Worm (Caenorhabditis elegans) whole organism, young adult: Measurements from ENCODE around the gene srbc-10.

ENCODE experiments used
- B0035.1 ChIP-seq: sonication (generic microtip); optimal IDR thresholded peaks from 2 replicates; lab custom pipeline; 2016; ENCODE audit warnings: missing genetic modification characterization, mild to moderate bottlenecking, missing compliant biosample characterization, missing genotype, missing genetic modification reagents
- B0336.3 ChIP-seq: fragments of 200-800 bp; sonication (Bioruptor generic); IDR thresholded peaks from 2 replicates; pipeline ENCODE4 v1.3.6; 2022; ENCODE audit warnings: missing genetic modification characterization, missing compliant biosample characterization
- F10E7.11 ChIP-seq: sonication (generic microtip); optimal IDR thresholded peaks from 2 replicates; lab custom pipeline; 2017; ENCODE audit warnings: mild to moderate bottlenecking, missing genetic modification characterization, moderate library complexity, missing compliant biosample characterization
- F39B2.1 ChIP-seq: fragments of 200-800 bp; sonication (Bioruptor generic); IDR thresholded peaks from 2 replicates; pipeline ENCODE4 v1.3.6; 2022; ENCODE audit warnings: missing genetic modification reagents, missing genetic modification characterization, missing compliant biosample characterization
- F49E8.2 ChIP-seq: sonication (generic microtip); optimal IDR thresholded peaks from 3 replicates; lab custom pipeline; 2017; ENCODE audit warnings: missing genetic modification characterization, mild to moderate bottlenecking, missing compliant biosample characterization, antibody characterized with exemption, moderate library complexity; ENCODE audit not compliant: insufficient read depth
- F55B11.4 ChIP-seq: sonication (generic microtip); optimal IDR thresholded peaks from 2 replicates; lab custom pipeline; 2016; ENCODE audit warnings: missing compliant biosample characterization, missing genetic modification characterization, borderline replicate concordance; ENCODE audit not compliant: insufficient read depth
- F57A8.1 ChIP-seq: fragments of 200-800 bp; sonication (Bioruptor generic); optimal IDR thresholded peaks from 2 replicates; lab custom pipeline; 2018; ENCODE audit warnings: mild to moderate bottlenecking, missing genetic modification characterization, moderate library complexity, missing compliant biosample characterization
- K11D2.4 ChIP-seq: fragments of 200-800 bp; sonication (Bioruptor generic); IDR thresholded peaks from 2 replicates; pipeline ENCODE4 v1.3.6; 2022; ENCODE audit warnings: missing genetic modification reagents, missing genetic modification characterization, missing compliant biosample characterization
- K12H6.12 ChIP-seq: fragments of 200-800 bp; sonication (Bioruptor generic); optimal IDR thresholded peaks from 2 replicates; lab custom pipeline; 2018; ENCODE audit warnings: mild to moderate bottlenecking, missing genetic modification characterization, missing compliant biosample characterization
- T07F8.4 ChIP-seq: sonication (generic microtip); optimal IDR thresholded peaks from 2 replicates; lab custom pipeline; 2016; ENCODE audit warnings: mild to moderate bottlenecking, missing genetic modification characterization, moderate library complexity, missing compliant biosample characterization
- T26A5.8 ChIP-seq: sonication (generic microtip); optimal IDR thresholded peaks from 2 replicates; lab custom pipeline; 2016; ENCODE audit warnings: missing genetic modification characterization, missing compliant biosample characterization
- Y53F4B.3 ChIP-seq: fragments of 200-800 bp; sonication (Bioruptor generic); IDR thresholded peaks from 2 replicates; pipeline ENCODE4 v1.3.6; 2022; ENCODE audit warnings: missing genetic modification reagents, missing genetic modification characterization, missing compliant biosample characterization
- akir-1 ChIP-seq: fragments of 200-800 bp; sonication (Bioruptor generic); optimal IDR thresholded peaks from 2 replicates; lab custom pipeline; 2018; ENCODE audit warnings: mild to moderate bottlenecking, missing genetic modification characterization, moderate library complexity, missing compliant biosample characterization
- ama-1 ChIP-seq, 3 experiments: fragments of 150-350 bp in 1 of 3; sonication (generic microtip) in 2 of 3; optimal IDR thresholded peaks; 2 replicates each; lab custom pipeline; 2014 to 2018; ENCODE audit warnings: missing biosample characterization in 2 of 3, missing genetic modification characterization in 2 of 3, missing genetic modification reagents in 2 of 3
- bed-2 ChIP-seq: fragments of 200-800 bp; sonication (Bioruptor generic); IDR thresholded peaks from 2 replicates; pipeline ENCODE4 v1.3.6; 2022; ENCODE audit warnings: missing genetic modification reagents, missing genetic modification characterization, missing compliant biosample characterization
- cebp-2 ChIP-seq: fragments of 200-800 bp; sonication (Bioruptor generic); IDR thresholded peaks from 2 replicates; pipeline ENCODE4 v1.3.6; 2022; ENCODE audit warnings: missing genetic modification characterization, missing compliant biosample characterization
- ceh-100 ChIP-seq: fragments of 200-800 bp; sonication (Bioruptor generic); IDR thresholded peaks from 2 replicates; pipeline ENCODE4 v1.3.6; 2022; ENCODE audit warnings: missing genetic modification reagents, missing genetic modification characterization, missing compliant biosample characterization
- ceh-27 ChIP-seq: fragments of 200-800 bp; sonication (Bioruptor generic); optimal IDR thresholded peaks from 2 replicates; lab custom pipeline; 2018; ENCODE audit warnings: mild to moderate bottlenecking, missing genetic modification characterization, moderate library complexity, missing compliant biosample characterization
- dox-1 ChIP-seq: fragments of 200-800 bp; sonication (Bioruptor generic); IDR thresholded peaks from 2 replicates; pipeline ENCODE4 v1.3.6; 2022; ENCODE audit warnings: missing genetic modification reagents, missing genetic modification characterization, missing compliant biosample characterization
- egl-44 ChIP-seq: fragments of 200-800 bp; sonication (Bioruptor generic); IDR thresholded peaks from 2 replicates; pipeline ENCODE4 v1.3.6; 2022; ENCODE audit warnings: missing genetic modification reagents, missing genetic modification characterization, missing compliant biosample characterization
- ets-4 ChIP-seq: fragments of 200-800 bp; sonication (Bioruptor generic); optimal IDR thresholded peaks from 2 replicates; lab custom pipeline; 2018; ENCODE audit warnings: mild to moderate bottlenecking, missing genetic modification characterization, missing compliant biosample characterization
- hrde-1 ChIP-seq: sonication (generic microtip); optimal IDR thresholded peaks from 2 replicates; lab custom pipeline; 2016; ENCODE audit warnings: missing genetic modification characterization, mild to moderate bottlenecking, missing compliant biosample characterization, moderate library complexity, missing genotype, missing genetic modification reagents, borderline replicate concordance
- let-526 ChIP-seq: fragments of 200-800 bp; sonication (Bioruptor generic); IDR thresholded peaks from 2 replicates; pipeline ENCODE4 v1.3.6; 2022; ENCODE audit warnings: missing genetic modification reagents, missing genetic modification characterization, missing compliant biosample characterization
- lin-26 ChIP-seq: fragments of 200-800 bp; sonication (Bioruptor generic); IDR thresholded peaks from 2 replicates; pipeline ENCODE4 v1.3.6; 2022; ENCODE audit warnings: missing genetic modification reagents, missing genetic modification characterization, missing compliant biosample characterization
- lin-40 ChIP-seq: sonication (generic microtip); optimal IDR thresholded peaks from 2 replicates; lab custom pipeline; 2016; ENCODE audit warnings: missing genetic modification characterization, mild to moderate bottlenecking, missing compliant biosample characterization, missing genotype, missing genetic modification reagents
- lsy-27 ChIP-seq: sonication (generic microtip); optimal IDR thresholded peaks from 2 replicates; lab custom pipeline; 2017; ENCODE audit warnings: missing genetic modification characterization, mild to moderate bottlenecking, missing compliant biosample characterization, antibody characterized with exemption, missing genotype, borderline replicate concordance; ENCODE audit not compliant: insufficient read depth
- mxl-1 ChIP-seq: sonication (generic microtip); optimal IDR thresholded peaks from 2 replicates; lab custom pipeline; 2016; ENCODE audit warnings: missing genetic modification characterization, missing compliant biosample characterization
- nfyb-1 ChIP-seq: fragments of 200-800 bp; sonication (Bioruptor generic); IDR thresholded peaks from 2 replicates; pipeline ENCODE4 v1.3.6; 2022; ENCODE audit warnings: missing genetic modification reagents, missing genetic modification characterization, missing compliant biosample characterization
- nhr-90 ChIP-seq: sonication (generic microtip); optimal IDR thresholded peaks from 2 replicates; lab custom pipeline; 2016; ENCODE audit warnings: missing genotype, mild to moderate bottlenecking, missing genetic modification characterization, missing compliant biosample characterization
- repo-1 ChIP-seq: sonication (generic microtip); optimal IDR thresholded peaks from 2 replicates; lab custom pipeline; 2017; ENCODE audit warnings: mild to moderate bottlenecking, missing genetic modification characterization, missing compliant biosample characterization
- sdz-38 ChIP-seq: sonication (generic microtip); optimal IDR thresholded peaks from 2 replicates; lab custom pipeline; 2016; ENCODE audit warnings: missing genotype, missing genetic modification characterization, missing compliant biosample characterization
- tbx-9 ChIP-seq: sonication (generic microtip); optimal IDR thresholded peaks from 2 replicates; lab custom pipeline; 2016; ENCODE audit warnings: borderline replicate concordance, missing genetic modification characterization, inconsistent platforms, missing compliant biosample characterization
- unc-130 ChIP-seq: sonication (generic microtip); optimal IDR thresholded peaks from 2 replicates; lab custom pipeline; 2016; ENCODE audit warnings: missing genetic modification reagents, missing genetic modification characterization, missing compliant biosample characterization
- zfh-2 ChIP-seq: fragments of 200-800 bp; sonication (Bioruptor generic); conservative IDR thresholded peaks from 2 replicates; pipeline ENCODE4 v1.3.6; 2022; ENCODE audit warnings: missing genetic modification reagents, missing genetic modification characterization, missing compliant biosample characterization
- ztf-18 ChIP-seq: sonication (generic microtip); optimal IDR thresholded peaks from 2 replicates; lab custom pipeline; 2016; ENCODE audit warnings: missing genotype, mild to moderate bottlenecking, missing genetic modification characterization, missing compliant biosample characterization
- ztf-22 ChIP-seq: fragments of 200-800 bp; sonication (Bioruptor generic); optimal IDR thresholded peaks from 2 replicates; lab custom pipeline; 2018; ENCODE audit warnings: mild to moderate bottlenecking, missing genetic modification characterization, moderate library complexity, missing compliant biosample characterization
- ztf-28 ChIP-seq: fragments of 200-800 bp; sonication (Bioruptor generic); IDR thresholded peaks from 2 replicates; pipeline ENCODE4 v1.3.6; 2022; ENCODE audit warnings: missing genetic modification reagents, missing genetic modification characterization, missing compliant biosample characterization
- ztf-3 ChIP-seq: fragments of 200-800 bp; sonication (Bioruptor generic); optimal IDR thresholded peaks from 2 replicates; lab custom pipeline; 2018; ENCODE audit warnings: mild to moderate bottlenecking, missing genetic modification characterization, missing compliant biosample characterization
- ztf-6 ChIP-seq: fragments of 200-800 bp; sonication (Bioruptor generic); IDR thresholded peaks from 2 replicates; pipeline ENCODE4 v1.3.6; 2022; ENCODE audit warnings: missing genetic modification reagents, missing genetic modification characterization, missing compliant biosample characterization

Gene srbc-10

ce11 chrV:7465509-7465908 is 27.3 kb downstream of the srbc-10 start, which contains the start of gene F25E5.1 (continued):
- TF ChIP-seq T26A5.8 (tag; lab: Kevin White, UChicago) (no peak), Y53F4B.3 (GFP tag; lab: Robert Waterston, UW) (no peak), mxl-1 (tag; lab: Kevin White, UChicago) (no peak), ztf-3 (GFP tag; lab: Kevin White, UChicago) (no peak), K11D2.4 (GFP tag; lab: Robert Waterston, UW) (no peak), lin-40 (tag; lab: Kevin White, UChicago) (no peak), cebp-2 (GFP tag; lab: Robert Waterston, UW) (no peak), B0035.1 (tag; lab: Kevin White, UChicago) (no peak), nfyb-1 (no peak), ama-1 (optimal IDR thresholded peaks at IDR 0.05; lab: Kevin White, UChicago) (no peak), ama-1 (GFP tag; optimal IDR thresholded peaks at IDR 0.05; lab: Kevin White, UChicago) (no peak), dox-1 (GFP tag; lab: Robert Waterston, UW) (no peak; the same call in 1 of the 2 replicates), ztf-6 (GFP tag; lab: Robert Waterston, UW) (no peak), let-526 (no peak), ceh-27 (GFP tag; lab: Kevin White, UChicago) (peak; percentile 65), bed-2 (GFP tag; lab: Robert Waterston, UW) (0 out of 2 replicates have a peak, but pooled peaks have one; percentile 67), tbx-9 (tag; lab: Kevin White, UChicago) (no peak), ztf-28 (GFP tag; lab: Robert Waterston, UW) (no peak), zfh-2 (GFP tag; lab: Robert Waterston, UW) (no peak)

ce11 chrV:7464696-7465095 is 28.1 kb downstream of the srbc-10 start, which contains the start of gene srh-89:
Gene srh-89 (minus strand): TSS chrV:7464796.
- TF ChIP-seq akir-1 (GFP tag; lab: Kevin White, UChicago), result no peak
- no peak for TF ChIP-seq egl-44
- no peak for TF ChIP-seq ztf-22 (GFP tag; lab: Kevin White, UChicago)
- TF ChIP-seq tbx-9 (tag; lab: Kevin White, UChicago), result no peak
- TF ChIP-seq F49E8.2 (tag; lab: Kevin White, UChicago), result no peak
- no peak for TF ChIP-seq ztf-18
- no peak for TF ChIP-seq unc-130 (GFP tag; lab: Kevin White, UChicago)
- TF ChIP-seq B0336.3 (GFP tag; lab: Robert Waterston, UW), result no peak
- TF ChIP-seq bed-2 (GFP tag; lab: Robert Waterston, UW), result no peak
- no peak for TF ChIP-seq T07F8.4 (tag; lab: Kevin White, UChicago)
- TF ChIP-seq ceh-100 (GFP tag; lab: Robert Waterston, UW), result no peak
- no peak for TF ChIP-seq F57A8.1
- TF ChIP-seq let-526, result no peak
- TF ChIP-seq repo-1 (tag; lab: Kevin White, UChicago), result no peak
- no peak for TF ChIP-seq lsy-27 (tag; lab: Kevin White, UChicago)
- no peak for TF ChIP-seq F55B11.4
- TF ChIP-seq K12H6.12 (tag; lab: Kevin White, UChicago), result no peak
- no peak for TF ChIP-seq mxl-1 (tag; lab: Kevin White, UChicago)
- TF ChIP-seq lin-26 (GFP tag; lab: Robert Waterston, UW), result no peak
- no peak for TF ChIP-seq F39B2.1 (GFP tag; lab: Robert Waterston, UW)

DNA sequence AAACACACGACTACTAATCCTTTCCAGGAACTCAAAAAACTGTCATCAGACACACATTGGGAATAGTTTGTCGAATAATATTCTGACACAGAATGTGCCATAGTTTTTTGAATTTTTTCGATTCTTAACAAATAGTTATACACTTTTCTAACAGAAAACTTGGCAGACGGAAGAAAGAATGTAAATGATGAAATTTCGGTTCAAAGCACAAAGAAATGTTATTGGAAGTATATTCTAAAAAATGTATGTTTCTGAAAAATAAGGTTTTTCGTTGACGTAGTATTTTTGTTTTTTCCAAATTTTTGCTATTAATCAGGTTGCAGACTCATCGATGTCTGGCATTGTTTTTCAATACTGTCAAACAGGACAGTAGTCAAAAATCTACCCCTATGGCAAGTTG is 31.9 kb downstream of the srbc-10 start, which contains the start of gene srh-92:
Gene srh-92 (minus strand): TSS at position 101 of the 400 bp plus-strand sequence.
- TF ChIP-seq ets-4 (GFP tag; lab: Kevin White, UChicago) (no peak), hrde-1 (tag; lab: Kevin White, UChicago) (no peak), F10E7.11 (tag; lab: Kevin White, UChicago) (no peak), sdz-38 (tag; lab: Kevin White, UChicago) (no peak), nhr-90 (tag; lab: Kevin White, UChicago) (no peak)
